Worm (Caenorhabditis elegans) whole organism, L4 larva: Measurements from ENCODE around the gene str-39.

ENCODE experiments used
- lir-3 ChIP-seq: sonication (generic microtip); optimal IDR thresholded peaks from 2 replicates; lab custom pipeline; 2016; ENCODE audit warnings: mild to moderate bottlenecking, missing genetic modification characterization, missing compliant biosample characterization
- pha-4 ChIP-seq, 2 experiments: fragments of 150-350 bp in 1 of 2; fragments of 200-800 bp in 1 of 2; sonication (Bioruptor generic) in 1 of 2; IDR thresholded peaks in 1 of 2; optimal IDR thresholded peaks in 1 of 2; 2 replicates each; pipeline versions ENCODE4 v1.3.6 to Lab custom; 2014 to 2022; ENCODE audit warnings: missing genetic modification characterization in 2 of 2, missing genetic modification reagents in 2 of 2, missing biosample characterization in 1 of 2, missing compliant biosample characterization in 1 of 2
- ztf-11 ChIP-seq: fragments of 150-350 bp; optimal IDR thresholded peaks from 2 replicates; lab custom pipeline; 2014; ENCODE audit warnings: missing biosample characterization, missing genetic modification characterization

- no peak for TF ChIP-seq ztf-11 (tag; lab: Kevin White, UChicago)
- no peak for TF ChIP-seq pha-4 (GFP tag; IDR thresholded peaks at IDR 0.05; lab: Robert Waterston, UW)
- TF ChIP-seq pha-4 (tag; optimal IDR thresholded peaks at IDR 0.05; lab: Kevin White, UChicago), result no peak
- TF ChIP-seq lir-3 (tag; lab: Kevin White, UChicago), result no peak
Measured at ce11 chrV:2899867-2900266, 20.2 kb upstream of the str-39 start, which contains the start of gene str-46.
